Worm (Caenorhabditis elegans): Measurements from ENCODE around the gene hrpk-2.

- no peak for TF ChIP-seq ama-1 (optimal IDR thresholded peaks at IDR 0.05)
- TF ChIP-seq tbx-37 (GFP tag; conservative IDR thresholded peaks at IDR 0.05), result no peak
- TF ChIP-seq flt-1 (GFP tag; IDR thresholded peaks at IDR 0.05), result no peak
- no peak for TF ChIP-seq B0310.2 (tag; optimal IDR thresholded peaks at IDR 0.05)
- TF ChIP-seq sea-1 (GFP tag; conservative IDR thresholded peaks at IDR 0.05), result no peak
- TF ChIP-seq ceh-13 (GFP tag; optimal IDR thresholded peaks at IDR 0.05), result no peak
- no peak for TF ChIP-seq scrt-1 (GFP tag; IDR thresholded peaks at IDR 0.05)
- TF ChIP-seq hnd-1 (tag; optimal IDR thresholded peaks at IDR 0.05), result no peak
- TF ChIP-seq ets-7 (tag; optimal IDR thresholded peaks at IDR 0.05), result no peak
These were observed 28.8 kb upstream of the hrpk-2 start, which contains the start of gene C29E4.11 for ce11 chrIII:7958085-7958484.

All from whole organism, early embryonic.